Worm (Caenorhabditis elegans) whole organism, dauer: ENCODE results near the gene F29G9.1.
"Not testable (repeated sequence)": the region's sequence is repeated elsewhere in the genome, so short reads cannot be mapped to it uniquely, and the experiment has no call there.

ENCODE experiments used
- unc-62 ChIP-seq: sonication (generic microtip); optimal IDR thresholded peaks from 2 replicates; lab custom pipeline; 2017; ENCODE audit warnings: missing biosample characterization, missing genetic modification reagents, missing genetic modification characterization

F29G9.1 gene

DNA sequence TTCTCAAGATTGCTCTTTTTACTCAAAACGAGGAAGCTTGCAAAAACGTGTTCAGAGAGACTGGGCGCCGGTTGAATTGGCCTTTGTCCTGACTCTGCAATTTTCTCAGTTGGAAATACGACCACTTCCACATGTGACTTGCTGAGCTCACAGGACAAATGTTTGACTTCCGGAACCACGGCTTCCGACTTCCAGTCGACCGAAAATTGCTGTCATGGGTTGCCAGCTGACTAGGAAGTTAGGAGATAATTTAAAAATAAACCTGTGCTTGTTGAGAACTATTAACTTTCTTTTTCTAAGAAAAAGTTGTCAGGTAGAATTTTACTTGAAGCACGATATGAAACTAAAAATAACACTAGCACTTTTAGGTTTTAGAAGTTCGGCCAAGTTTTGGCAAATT, 7.3 kb upstream of the F29G9.1 start:
- no peak for TF ChIP-seq unc-62 (GFP tag; lab: Kevin White, UChicago)

DNA sequence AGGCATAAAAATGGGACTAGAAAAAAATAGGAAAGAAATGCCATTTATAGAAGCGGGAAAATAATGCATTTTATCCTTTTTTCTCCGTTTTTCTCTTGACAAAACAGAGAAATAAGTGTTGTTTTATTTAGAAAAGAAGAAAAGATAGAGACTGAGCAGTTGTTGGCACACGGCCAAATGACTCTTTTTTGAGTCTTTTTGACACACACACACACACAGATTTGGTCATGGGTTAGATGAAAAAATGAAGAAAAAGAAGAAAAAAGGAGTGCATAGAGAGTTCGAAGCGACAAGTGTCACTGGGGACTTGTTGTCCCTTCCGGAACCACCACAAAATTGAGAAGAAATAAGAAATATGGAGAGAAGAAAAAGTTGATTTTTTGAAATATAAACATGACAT, 5.4 kb upstream of the F29G9.1 start:
- no peak for TF ChIP-seq unc-62 (GFP tag; lab: Kevin White, UChicago)

DNA sequence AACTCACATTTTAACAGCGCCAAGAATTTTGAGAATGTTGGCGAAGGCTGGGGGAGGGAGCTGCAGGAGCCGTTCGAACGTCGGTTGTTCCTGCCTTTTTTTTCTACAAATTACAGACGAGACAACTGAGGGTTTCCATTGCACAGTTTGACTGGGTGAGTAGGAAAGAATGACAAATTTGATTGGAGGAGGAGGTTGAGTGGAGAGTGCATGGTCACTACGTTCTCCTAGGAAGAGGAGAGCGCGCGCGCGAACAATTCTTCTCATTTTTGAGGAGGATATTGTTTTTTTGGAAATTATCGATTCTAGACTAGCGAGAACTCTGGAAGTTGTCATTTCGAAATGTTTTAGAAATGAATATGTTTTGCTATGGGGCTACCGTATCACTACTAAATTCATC, 4.2 kb upstream of the F29G9.1 start, which contains the start of gene dhs-17:
Gene dhs-17 (minus strand): TSS at position 101 of the 400 bp plus-strand sequence.
- TF ChIP-seq unc-62 (GFP tag; lab: Kevin White, UChicago) = no peak

DNA sequence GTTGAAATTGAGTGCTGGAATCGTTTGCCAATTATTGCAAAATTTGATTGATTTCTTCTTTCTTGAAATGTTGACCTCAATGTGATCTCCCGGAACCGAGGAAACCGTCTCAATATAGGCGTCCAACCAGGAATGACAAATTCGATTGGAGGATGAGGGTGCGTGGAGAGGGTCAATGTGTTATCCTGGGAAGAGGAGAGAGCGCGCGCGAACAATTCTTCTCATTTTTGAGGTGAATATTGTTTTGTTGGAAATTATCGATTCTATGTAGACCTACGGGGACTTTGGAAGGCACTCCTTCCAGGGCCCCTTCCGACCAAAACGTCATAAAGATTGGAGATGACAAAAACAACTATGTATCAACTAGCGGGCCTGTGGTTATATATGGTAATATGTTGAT, 2.4 kb upstream of the F29G9.1 start:
- no peak for TF ChIP-seq unc-62 (GFP tag; lab: Kevin White, UChicago)

DNA sequence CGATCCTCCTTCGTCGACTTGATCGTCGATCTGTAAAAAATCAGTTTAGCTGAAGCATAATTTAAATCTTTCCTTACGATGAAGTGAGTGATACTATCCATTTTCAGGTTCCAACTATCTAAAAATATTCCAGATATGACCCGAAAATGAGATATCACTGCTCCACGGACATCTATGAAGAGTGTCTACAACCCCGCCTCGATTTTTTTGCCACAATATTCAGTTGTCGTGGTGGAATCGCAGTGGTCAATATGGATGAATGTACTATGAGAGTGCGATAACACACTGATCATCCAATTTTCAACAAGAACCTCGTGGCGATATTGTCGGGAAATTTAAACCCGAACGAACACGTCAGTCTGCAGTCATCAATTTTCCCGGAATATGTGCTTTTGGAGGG, 2.5 kb downstream of the F29G9.1 start, which contains the start of gene R01B10.2:
Gene R01B10.2 (minus strand): TSS at position 101 of the 400 bp plus-strand sequence.
- TF ChIP-seq unc-62 (GFP tag; lab: Kevin White, UChicago) = no peak

DNA sequence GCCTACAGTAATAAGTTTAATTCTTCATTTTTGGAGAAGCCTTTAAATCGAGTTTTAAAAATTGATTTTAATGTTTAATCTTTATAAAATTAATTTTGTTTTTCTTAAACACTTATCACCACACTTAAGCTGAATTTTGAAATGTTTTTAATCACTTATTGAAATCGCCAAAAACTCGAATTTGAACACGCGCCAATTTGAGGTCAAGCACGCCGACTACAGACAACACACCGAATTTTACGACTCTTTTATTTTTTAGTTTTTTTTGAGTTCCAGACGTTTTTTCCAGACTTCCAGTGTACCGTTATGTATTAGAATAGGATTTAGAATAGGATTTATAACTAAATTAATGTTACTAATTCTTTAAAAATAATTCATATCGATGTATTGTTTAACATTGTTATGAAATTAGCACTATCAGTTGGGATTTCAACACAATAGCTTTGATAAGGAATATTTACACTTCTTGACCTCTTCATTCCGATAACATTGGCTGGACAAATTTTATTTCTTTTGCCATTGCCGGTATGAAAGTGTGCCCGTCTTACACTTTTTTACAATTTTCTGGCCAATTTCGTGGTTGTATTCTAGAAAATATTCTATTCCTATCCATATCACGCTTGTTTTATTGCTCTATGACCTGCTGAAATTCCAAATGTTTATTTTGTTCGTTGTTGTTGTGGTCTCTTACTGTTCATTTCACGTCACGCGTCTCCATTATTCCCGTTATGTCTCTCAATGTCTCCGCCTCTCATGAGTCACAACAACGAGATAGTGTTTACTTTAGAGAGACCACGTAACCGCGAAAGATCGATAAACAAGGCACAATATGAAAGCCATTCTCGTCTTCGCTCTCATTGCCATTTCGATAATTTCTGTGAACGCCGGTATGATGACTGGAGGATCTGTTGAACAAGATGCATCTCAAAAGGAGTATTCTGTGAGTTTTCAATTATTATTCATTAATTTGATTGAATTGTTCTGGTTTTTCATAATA, 4.7 kb downstream of the F29G9.1 start, which contains the start of gene cpi-2:
Gene cpi-2 (plus strand): TSS at position 788 of the 997 bp plus-strand sequence.
- no peak for TF ChIP-seq unc-62 (GFP tag; lab: Kevin White, UChicago)

DNA sequence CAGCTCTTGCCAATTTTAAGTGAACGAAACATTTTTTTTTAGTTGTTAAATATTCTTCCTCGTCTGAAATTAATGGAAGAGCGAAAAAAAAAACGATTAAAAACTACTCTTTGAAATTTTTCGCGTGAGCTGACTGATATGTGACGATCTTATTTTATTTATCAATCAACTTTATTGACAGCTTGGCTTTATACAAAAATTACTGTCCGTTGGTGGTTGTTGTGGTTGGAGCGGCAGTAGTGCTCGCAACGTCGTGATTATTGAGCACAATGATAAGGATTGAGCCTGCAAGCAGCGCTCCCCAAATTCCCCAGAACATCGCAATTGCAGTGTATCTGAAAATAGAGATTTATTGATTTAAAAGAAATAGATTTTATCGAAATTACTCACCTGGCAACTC, 5.5 kb downstream of the F29G9.1 start:
- TF ChIP-seq unc-62 (GFP tag; lab: Kevin White, UChicago) = no peak

- TF ChIP-seq unc-62 (GFP tag; lab: Kevin White, UChicago) = no peak
These were observed 6.1 kb downstream of the F29G9.1 start, which contains the start of gene R01B10.3 for ce11 chrV:6044853-6045594. R01B10.3 (minus strand) TSS chrV:6045129.

- TF ChIP-seq unc-62 (GFP tag; lab: Kevin White, UChicago) = no peak
These were observed 8.9 kb downstream of the F29G9.1 start, which contains the start of gene pgap-3 for ce11 chrV:6047818-6048217. pgap-3 (minus strand) TSS chrV:6047918.

- TF ChIP-seq unc-62 (GFP tag; lab: Kevin White, UChicago) = no peak
These were observed 12.3 kb downstream of the F29G9.1 start, which contains the start of gene jamp-1 for ce11 chrV:6051159-6051558. jamp-1 (minus strand) TSS chrV:6051259.

DNA sequence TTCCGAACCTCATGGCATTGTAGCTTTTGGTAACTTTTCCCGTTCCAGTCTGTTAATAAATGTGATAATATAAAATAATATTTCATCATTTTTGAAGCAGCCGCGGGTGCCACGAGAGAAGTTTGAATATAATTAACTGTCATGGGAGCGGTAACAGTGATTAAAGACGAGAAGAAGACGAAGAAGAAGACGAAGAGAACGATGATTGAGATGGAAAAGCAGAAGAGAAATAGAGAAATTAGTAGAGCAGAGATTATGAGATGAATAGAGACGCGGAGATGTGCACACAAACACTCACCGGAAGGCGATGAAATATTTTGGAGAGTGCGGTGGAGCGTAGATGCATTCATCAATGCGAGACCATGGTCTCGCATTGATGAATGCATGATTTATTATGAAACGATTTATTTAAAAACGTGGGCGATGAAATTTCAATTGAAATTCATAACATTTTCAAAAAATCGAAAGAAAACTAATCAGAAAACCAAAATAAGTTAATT, 14.3 kb downstream of the F29G9.1 start, which contains the start of gene seip-1:
Gene seip-1 (minus strand): TSS at position 51 of the 500 bp plus-strand sequence.
- TF ChIP-seq unc-62 (GFP tag; lab: Kevin White, UChicago) = no peak

DNA sequence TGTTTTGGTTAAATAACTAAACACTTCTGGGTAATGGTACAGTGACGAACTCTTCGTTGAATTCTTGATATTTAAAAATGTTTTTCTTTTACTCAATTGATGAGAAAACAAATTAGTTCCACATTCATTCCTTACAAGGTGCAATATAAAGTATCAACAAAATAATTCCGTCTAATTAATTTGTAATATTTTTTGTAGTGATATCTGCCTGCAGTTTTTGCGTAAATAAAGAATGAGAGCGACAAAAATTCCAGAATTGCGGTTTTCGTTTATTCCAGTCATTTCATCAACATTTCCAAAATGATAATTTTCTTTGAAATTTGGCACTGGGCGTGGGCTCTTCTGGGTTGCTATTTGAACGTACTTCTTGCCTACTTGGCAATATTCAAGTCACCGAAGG, 16.4 kb downstream of the F29G9.1 start, which contains the start of gene srd-20:
Gene srd-20 (plus strand): TSS at position 301 of the 400 bp plus-strand sequence.
- TF ChIP-seq unc-62 (GFP tag; lab: Kevin White, UChicago) = no peak

DNA sequence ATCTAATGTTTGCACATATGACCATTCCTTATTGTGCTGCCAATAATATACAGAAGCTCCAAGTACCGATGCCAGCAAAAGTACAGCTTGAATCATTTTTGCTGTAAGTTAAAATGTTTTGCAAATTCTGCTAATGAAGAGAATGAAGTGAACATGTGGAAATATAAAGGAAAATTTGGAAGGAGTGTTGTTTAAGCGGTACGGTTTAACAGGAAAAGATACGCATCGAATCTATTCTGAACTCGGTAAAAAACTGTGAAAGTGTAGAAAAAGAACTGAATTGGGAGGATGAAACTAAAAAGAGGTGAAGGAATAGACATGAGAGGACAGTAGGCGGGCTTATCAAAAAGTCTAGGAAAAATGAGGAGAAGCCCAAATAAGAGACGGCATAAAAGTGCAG, 24.4 kb downstream of the F29G9.1 start, which contains the start of gene Y38A10A.2:
Gene Y38A10A.2 (minus strand): TSS at position 101 of the 400 bp plus-strand sequence.
- TF ChIP-seq unc-62 (GFP tag; lab: Kevin White, UChicago) = no peak

DNA sequence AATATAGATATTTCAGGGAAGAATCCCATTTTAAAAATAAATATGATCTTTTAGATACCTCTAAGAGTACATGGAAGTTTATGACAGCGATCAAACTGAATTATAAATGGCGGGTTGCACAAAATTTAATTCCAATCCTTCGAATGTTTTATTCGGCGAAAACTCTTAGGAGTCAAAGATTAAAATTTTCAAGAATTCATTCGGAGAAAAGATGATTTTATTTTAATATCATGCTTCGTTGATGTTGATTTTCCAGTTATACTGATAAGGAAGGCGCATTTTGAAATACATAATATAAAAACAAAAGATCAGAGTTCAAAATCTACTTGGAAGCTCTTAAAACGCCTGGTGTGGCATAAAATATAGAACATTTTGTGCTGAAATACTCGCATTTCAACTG, 28.2 kb downstream of the F29G9.1 start, which contains the start of gene srh-10:
Gene srh-10 (minus strand): TSS at position 29 of the 400 bp plus-strand sequence.
- no peak for TF ChIP-seq unc-62 (GFP tag; lab: Kevin White, UChicago)

DNA sequence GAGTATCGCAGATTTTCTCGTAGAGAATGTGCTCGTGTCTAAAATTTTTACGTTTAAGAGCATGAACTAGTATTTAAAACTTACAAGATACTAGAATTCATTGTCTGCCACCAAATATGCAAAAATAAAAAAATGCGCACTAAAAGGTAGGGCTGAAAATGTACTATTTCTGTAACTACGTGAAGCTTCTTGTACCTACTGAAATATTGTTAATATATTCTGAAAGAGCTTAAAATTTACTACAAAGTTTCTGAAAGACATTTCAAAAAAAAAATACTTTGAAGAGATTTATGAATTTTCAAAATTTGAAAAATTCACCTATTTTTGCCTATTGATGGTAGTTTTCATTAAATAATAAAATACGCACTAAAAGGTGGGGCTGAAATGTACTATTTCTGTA, 31.1 kb downstream of the F29G9.1 start, which contains the start of gene fbxa-214:
Gene fbxa-214 (minus strand): TSS at position 101 of the 400 bp plus-strand sequence.
- TF ChIP-seq unc-62 (GFP tag; lab: Kevin White, UChicago) = not testable (repeated sequence)
